Fruit fly (Drosophila melanogaster) whole organism, wandering third instar larva: ENCODE measurements around the gene CG17375.
A peak's percentile ranks its signal among the peaks of the same experiment; 100 is the strongest.

ENCODE experiments used
- Abd-B ChIP-seq: fragments of >200 bp; optimal IDR thresholded peaks from 2 replicates; lab custom pipeline; 2017; ENCODE audit warnings: missing biosample characterization, missing genetic modification characterization
- CG32264 ChIP-seq: fragments of 200-800 bp; sonication (Bioruptor generic); optimal IDR thresholded peaks from 2 replicates; lab custom pipeline; 2016; ENCODE audit warnings: missing biosample characterization, missing genetic modification characterization
- CG9705 ChIP-seq: fragments of 200-800 bp; sonication (Bioruptor generic); optimal IDR thresholded peaks from 2 replicates; lab custom pipeline; 2018; ENCODE audit warnings: missing biosample characterization, mild to moderate bottlenecking, missing genetic modification characterization
- CrebA ChIP-seq: fragments of 200-800 bp; sonication (Bioruptor generic); optimal IDR thresholded peaks from 2 replicates; lab custom pipeline; 2016; ENCODE audit warnings: missing biosample characterization, mild to moderate bottlenecking, missing genetic modification characterization, borderline replicate concordance
- Dfd ChIP-seq: fragments of >200 bp; optimal IDR thresholded peaks from 2 replicates; lab custom pipeline; 2017; ENCODE audit warnings: missing biosample characterization, missing genetic modification characterization
- GATAd ChIP-seq: sonication (Bioruptor generic); optimal IDR thresholded peaks from 2 replicates; lab custom pipeline; 2016; ENCODE audit warnings: missing biosample characterization, missing genetic modification characterization
- HLH106 ChIP-seq: fragments of 200-800 bp; optimal IDR thresholded peaks from 3 replicates; lab custom pipeline; 2019; ENCODE audit warnings: missing biosample characterization, mild to moderate bottlenecking, missing genetic modification characterization, moderate library complexity
- Hr78 ChIP-seq: fragments of >200 bp; optimal IDR thresholded peaks from 2 replicates; lab custom pipeline; 2017; ENCODE audit warnings: missing biosample characterization, missing genetic modification characterization
- Jra ChIP-seq: sonication (Bioruptor generic); optimal IDR thresholded peaks from 2 replicates; lab custom pipeline; 2016; ENCODE audit warnings: missing biosample characterization, missing genetic modification characterization
- Mio ChIP-seq: sonication (Bioruptor generic); optimal IDR thresholded peaks from 2 replicates; lab custom pipeline; 2016; ENCODE audit warnings: missing biosample characterization, missing genetic modification characterization
- Myc ChIP-seq: fragments of >200 bp; optimal IDR thresholded peaks from 2 replicates; lab custom pipeline; 2017
- N ChIP-seq: fragments of >200 bp; optimal IDR thresholded peaks from 2 replicates; lab custom pipeline; 2018; ENCODE audit warnings: missing biosample characterization, missing external identifiers, missing genetic modification characterization
- OdsH ChIP-seq: fragments of 200-800 bp; sonication (Bioruptor generic); optimal IDR thresholded peaks from 2 replicates; lab custom pipeline; 2016; ENCODE audit warnings: missing biosample characterization, mild to moderate bottlenecking, missing genetic modification characterization
- Rel ChIP-seq, 2 experiments: fragments of 200-800 bp; sonication (Bioruptor generic) in 1 of 2; optimal IDR thresholded peaks; 2 replicates in 1 of 2; 3 replicates in 1 of 2; lab custom pipeline; 2016 to 2019; ENCODE audit warnings: mild to moderate bottlenecking in 2 of 2, missing biosample characterization in 2 of 2, missing genetic modification characterization in 2 of 2, moderate library complexity in 1 of 2
- Sp1 ChIP-seq: fragments of 200-800 bp; sonication (Bioruptor generic); optimal IDR thresholded peaks from 3 replicates; lab custom pipeline; 2019; ENCODE audit warnings: missing biosample characterization, mild to moderate bottlenecking, missing genetic modification characterization, moderate library complexity
- Vsx2 ChIP-seq: fragments of 200-300, 225-300 bp; sonication (Bioruptor generic); optimal IDR thresholded peaks from 2 replicates; lab custom pipeline; 2018; ENCODE audit warnings: missing biosample characterization, missing genetic modification characterization; ENCODE audit not compliant: partially characterized antibody
- brk ChIP-seq: fragments of 200-800 bp; sonication (Bioruptor generic); optimal IDR thresholded peaks from 2 replicates; lab custom pipeline; 2016; ENCODE audit warnings: missing biosample characterization, mild to moderate bottlenecking, missing genetic modification characterization
- dl ChIP-seq, 2 experiments: fragments of 175-275, 200-275 bp in 1 of 2; fragments of 200-275 bp in 1 of 2; sonication (Bioruptor generic); optimal IDR thresholded peaks; lab custom pipeline; 2018; ENCODE audit warnings: mild to moderate bottlenecking in 2 of 2, missing biosample characterization in 2 of 2, missing genetic modification characterization in 2 of 2, moderate library complexity in 2 of 2; ENCODE audit not compliant: partially characterized antibody in 2 of 2, insufficient read depth in 1 of 2
- dmrt93B ChIP-seq: fragments of 200-800 bp; sonication (Bioruptor generic); optimal IDR thresholded peaks from 2 replicates; lab custom pipeline; 2018; ENCODE audit warnings: missing biosample characterization, mild to moderate bottlenecking, missing genetic modification characterization
- ey ChIP-seq: fragments of 200-800 bp; sonication (Bioruptor generic); optimal IDR thresholded peaks from 2 replicates; lab custom pipeline; 2016; ENCODE audit warnings: missing biosample characterization, missing genetic modification characterization
- foxo ChIP-seq, 2 experiments: fragments of 200-800 bp; sonication (Bioruptor generic); optimal IDR thresholded peaks; 2 replicates in 1 of 2; 3 replicates in 1 of 2; lab custom pipeline; 2016 to 2017; ENCODE audit warnings: missing biosample characterization in 2 of 2, missing genetic modification characterization in 2 of 2
- fru ChIP-seq: fragments of 200-800 bp; sonication (Bioruptor generic); optimal IDR thresholded peaks from 3 replicates; lab custom pipeline; 2016; ENCODE audit warnings: missing biosample characterization, mild to moderate bottlenecking, missing genetic modification characterization
- h ChIP-seq: fragments of 200-800 bp; sonication (Bioruptor generic); optimal IDR thresholded peaks from 3 replicates; lab custom pipeline; 2016; ENCODE audit warnings: missing biosample characterization, mild to moderate bottlenecking, missing genetic modification characterization
- jim ChIP-seq: fragments of 175-275, 200-325 bp; sonication (Bioruptor generic); optimal IDR thresholded peaks from 2 replicates; lab custom pipeline; 2016; ENCODE audit warnings: missing biosample characterization, mild to moderate bottlenecking, missing genetic modification characterization
- pan ChIP-seq: fragments of >200 bp; optimal IDR thresholded peaks from 2 replicates; lab custom pipeline; 2017
- psq ChIP-seq: fragments of 200-800 bp; sonication (Bioruptor generic); optimal IDR thresholded peaks from 3 replicates; lab custom pipeline; 2017; ENCODE audit warnings: missing biosample characterization, mild to moderate bottlenecking, missing genetic modification characterization, moderate library complexity
- rgr ChIP-seq: fragments of 200-800 bp; sonication (Bioruptor generic); optimal IDR thresholded peaks from 3 replicates; lab custom pipeline; 2016; ENCODE audit warnings: missing biosample characterization, mild to moderate bottlenecking, missing genetic modification characterization
- sage ChIP-seq: fragments of 200-800 bp; sonication (Bioruptor generic); optimal IDR thresholded peaks from 2 replicates; lab custom pipeline; 2016; ENCODE audit warnings: missing biosample characterization, mild to moderate bottlenecking, missing genetic modification characterization
- tai ChIP-seq: sonication (Bioruptor generic); optimal IDR thresholded peaks from 2 replicates; lab custom pipeline; 2016; ENCODE audit warnings: missing biosample characterization, missing genetic modification characterization
- woc ChIP-seq: sonication (Bioruptor generic); optimal IDR thresholded peaks from 2 replicates; lab custom pipeline; 2016; ENCODE audit warnings: missing biosample characterization, mild to moderate bottlenecking, missing genetic modification characterization

The CG17375 gene

dm6 chr2L:6805783-6806182 is at the start of gene CG17375:
Gene CG17375, minus strand, starts transcription at chr2L:6805792.
- TF ChIP-seq Myc (lab: Kevin White, UChicago) (peak; percentile 82), fru (GFP tag; lab: Kevin White, UChicago) (no peak)
- TF ChIP-seq, all 38 proteins: peak for 1

DNA sequence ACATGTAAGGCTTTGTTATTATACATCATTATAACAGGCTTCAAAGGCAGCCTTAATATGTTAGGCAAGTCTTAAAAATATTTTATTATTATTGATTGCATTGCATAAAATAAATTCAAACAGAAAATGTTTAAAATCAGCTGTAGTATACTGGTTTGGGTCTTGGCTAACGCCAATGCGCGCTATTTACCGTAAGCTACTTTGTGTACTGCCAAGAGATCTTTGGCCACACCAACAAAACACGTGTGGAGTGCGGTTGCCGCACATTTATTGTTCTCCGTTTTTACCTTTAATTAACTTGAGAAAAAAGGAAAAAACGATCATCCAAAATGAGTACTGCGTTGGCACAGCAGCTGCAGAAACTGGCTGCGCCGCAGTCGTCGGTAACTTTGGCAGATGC is 48.3 kb upstream of the CG17375 start:
- TF ChIP-seq Vsx2, result peak; percentile 69
- TF ChIP-seq Dfd (GFP tag; lab: Kevin White, UChicago), result no peak
- TF ChIP-seq psq (GFP tag; lab: Kevin White, UChicago), result no peak
- peak; percentile 68 for TF ChIP-seq Myc (lab: Kevin White, UChicago)
- TF ChIP-seq Mio (GFP tag; lab: Kevin White, UChicago), result no peak
- no peak for TF ChIP-seq fru (GFP tag; lab: Kevin White, UChicago)

- no peak for TF ChIP-seq Abd-B (GFP tag; lab: Kevin White, UChicago)
- peak; percentile 82 for TF ChIP-seq Myc (lab: Kevin White, UChicago)
- no peak for TF ChIP-seq foxo (GFP tag; optimal IDR thresholded peaks at IDR 0.05; lab: Kevin White, UChicago)
Measured at dm6 chr2L:6851963-6852671, 46.5 kb upstream of the CG17375 start, which contains the start of gene Rca1. Gene Rca1, plus strand, starts transcription at chr2L:6852315.

- TF ChIP-seq rgr (GFP tag; lab: Kevin White, UChicago) (no peak), Hr78 (GFP tag; lab: Kevin White, UChicago) (no peak), fru (GFP tag; lab: Kevin White, UChicago) (no peak), woc (no peak), Sp1 (GFP tag; lab: Kevin White, UChicago) (no peak), HLH106 (tag; lab: Kevin White, UChicago) (no peak), Jra (GFP tag; lab: Kevin White, UChicago) (no peak), N (GFP tag; lab: Kevin White, UChicago) (no peak), sage (no peak), dl (GFP tag; optimal IDR thresholded peaks at IDR 0.05; lab: Kevin White, UChicago; ENCODE audit: insufficient read depth in 1 of 2, partially characterized antibody in 2 of 2) (no peak), GATAd (no peak), tai (GFP tag; lab: Kevin White, UChicago) (no peak), OdsH (GFP tag; lab: Kevin White, UChicago) (no peak), dmrt93B (no peak), foxo (GFP tag; optimal IDR thresholded peaks at IDR 0.05; lab: Kevin White, UChicago) (no peak), ey (no peak), jim (GFP tag; lab: Kevin White, UChicago) (no peak), Dfd (GFP tag; lab: Kevin White, UChicago) (no peak), Vsx2 (no peak)
Measured at dm6 chr2L:6850963-6851362, 45.4 kb upstream of the CG17375 start.

- no peak for TF ChIP-seq Jra (GFP tag; lab: Kevin White, UChicago)
- no peak for TF ChIP-seq jim (GFP tag; lab: Kevin White, UChicago)
- no peak for TF ChIP-seq dmrt93B
- no peak for TF ChIP-seq brk (GFP tag; lab: Kevin White, UChicago)
- TF ChIP-seq pan, result no peak
- no peak for TF ChIP-seq CrebA
- no peak for TF ChIP-seq CG32264 (GFP tag; lab: Kevin White, UChicago)
- no peak for TF ChIP-seq Mio (GFP tag; lab: Kevin White, UChicago)
- TF ChIP-seq ey, result no peak
- no peak for TF ChIP-seq CG9705 (GFP tag; lab: Kevin White, UChicago)
- no peak for TF ChIP-seq foxo (GFP tag; optimal IDR thresholded peaks at IDR 0.05; lab: Kevin White, UChicago)
- TF ChIP-seq Rel (GFP tag; optimal IDR thresholded peaks at IDR 0.05; lab: Kevin White, UChicago), result no peak
- no peak for TF ChIP-seq Rel (tag; optimal IDR thresholded peaks at IDR 0.05; lab: Kevin White, UChicago)
- TF ChIP-seq Abd-B (GFP tag; lab: Kevin White, UChicago), result no peak
- no peak for TF ChIP-seq OdsH (GFP tag; lab: Kevin White, UChicago)
- TF ChIP-seq GATAd, result no peak
- no peak for TF ChIP-seq h (GFP tag; lab: Kevin White, UChicago)
- TF ChIP-seq dl (GFP tag; optimal IDR thresholded peaks at IDR 0.05; lab: Kevin White, UChicago; ENCODE audit: insufficient read depth in 1 of 2, partially characterized antibody in 2 of 2), result no peak
- no peak for TF ChIP-seq Sp1 (GFP tag; lab: Kevin White, UChicago)
- TF ChIP-seq psq (GFP tag; lab: Kevin White, UChicago), result no peak
Measured at dm6 chr2L:6843434-6843833, 37.8 kb upstream of the CG17375 start.
